Fruit fly (Drosophila melanogaster) whole organism, embryonic: ENCODE data around the gene CG42375.

ENCODE experiments used
- Ada2b ChIP-seq: fragments of 200-800 bp; sonication (Bioruptor generic); IDR thresholded peaks from 2 replicates; pipeline ENCODE4 v1.3.6; 2022; ENCODE audit warnings: missing biosample characterization, missing genetic modification characterization
- B-H1 ChIP-seq: fragments of 200-800 bp; sonication (Bioruptor generic); IDR thresholded peaks from 3 replicates; pipeline ENCODE4 v1.3.6; 2022; ENCODE audit warnings: missing biosample characterization, missing genetic modification characterization
- CG10267 ChIP-seq: fragments of 200-800 bp; sonication (Bioruptor generic); optimal IDR thresholded peaks from 2 replicates; lab custom pipeline; 2018; ENCODE audit warnings: missing biosample characterization, mild to moderate bottlenecking, missing genetic modification characterization, moderate library complexity
- CG11504 ChIP-seq: fragments of 200-800 bp; sonication (Bioruptor generic); optimal IDR thresholded peaks from 3 replicates; lab custom pipeline; 2019; ENCODE audit warnings: missing biosample characterization, mild to moderate bottlenecking, missing genetic modification characterization, moderate library complexity
- CG12104 ChIP-seq: fragments of 200-800 bp; sonication (Bioruptor generic); optimal IDR thresholded peaks from 3 replicates; lab custom pipeline; 2016; ENCODE audit warnings: missing biosample characterization, missing genetic modification characterization
- CG13424 ChIP-seq: fragments of 200-800 bp; sonication (Bioruptor generic); optimal IDR thresholded peaks from 2 replicates; lab custom pipeline; 2019; ENCODE audit warnings: missing biosample characterization, mild to moderate bottlenecking, missing genetic modification characterization, moderate library complexity
- CG14710 ChIP-seq: fragments of 200-800 bp; sonication (Bioruptor generic); optimal IDR thresholded peaks from 3 replicates; lab custom pipeline; 2019; ENCODE audit warnings: missing biosample characterization, mild to moderate bottlenecking, missing genetic modification characterization, moderate library complexity
- CG17568 ChIP-seq: fragments of 200-800 bp; sonication (Bioruptor generic); optimal IDR thresholded peaks from 2 replicates; lab custom pipeline; 2018; ENCODE audit warnings: missing biosample characterization, mild to moderate bottlenecking, missing genetic modification characterization, moderate library complexity
- CG18764 ChIP-seq: fragments of 200-800 bp; sonication (Bioruptor generic); optimal IDR thresholded peaks from 3 replicates; lab custom pipeline; 2016; ENCODE audit warnings: missing biosample characterization, missing genetic modification characterization
- CG2116 ChIP-seq: fragments of 200-800 bp; sonication (Bioruptor generic); optimal IDR thresholded peaks from 3 replicates; lab custom pipeline; 2018; ENCODE audit warnings: missing biosample characterization, mild to moderate bottlenecking, missing genetic modification characterization
- CG2199 ChIP-seq: fragments of 200-800 bp; sonication (Bioruptor generic); IDR thresholded peaks from 3 replicates; pipeline ENCODE4 v1.3.6; 2022; ENCODE audit warnings: missing biosample characterization, missing genetic modification characterization
- CG30431 ChIP-seq: fragments of 200-800 bp; sonication (Bioruptor generic); optimal IDR thresholded peaks from 2 replicates; lab custom pipeline; 2017; ENCODE audit warnings: missing biosample characterization, missing genetic modification characterization
- CG31365 ChIP-seq: fragments of 200-800 bp; sonication (Bioruptor generic); optimal IDR thresholded peaks from 2 replicates; lab custom pipeline; 2018; ENCODE audit warnings: missing biosample characterization, mild to moderate bottlenecking, missing genetic modification characterization
- CG31441 ChIP-seq: fragments of 200-800 bp; sonication (Bioruptor generic); IDR thresholded peaks from 2 replicates; pipeline ENCODE4 v1.3.6; 2022; ENCODE audit warnings: missing biosample characterization, missing genetic modification characterization
- CG32532 ChIP-seq: fragments of 200-800 bp; sonication (Bioruptor generic); IDR thresholded peaks from 2 replicates; pipeline ENCODE4 v1.3.6; 2022; ENCODE audit warnings: missing biosample characterization, missing genetic modification characterization
- CG3838 ChIP-seq: fragments of 200-800 bp; sonication (Bioruptor generic); optimal IDR thresholded peaks from 3 replicates; lab custom pipeline; 2016; ENCODE audit warnings: missing biosample characterization, missing genetic modification characterization
- CG3847 ChIP-seq: fragments of 200-800 bp; sonication (Bioruptor generic); IDR thresholded peaks from 2 replicates; pipeline ENCODE4 v1.3.6; 2022; ENCODE audit warnings: missing biosample characterization, missing genetic modification characterization
- CG6654 ChIP-seq: fragments of 200-800 bp; sonication (Bioruptor generic); optimal IDR thresholded peaks from 2 replicates; lab custom pipeline; 2017; ENCODE audit warnings: missing biosample characterization, mild to moderate bottlenecking, missing genetic modification characterization
- CG6854 ChIP-seq: fragments of 200-800 bp; sonication (Bioruptor generic); optimal IDR thresholded peaks from 3 replicates; lab custom pipeline; 2017; ENCODE audit warnings: missing biosample characterization, mild to moderate bottlenecking, missing genetic modification characterization
- CG7839 ChIP-seq: fragments of 200-800 bp; sonication (Bioruptor generic); optimal IDR thresholded peaks from 3 replicates; lab custom pipeline; 2018; ENCODE audit warnings: missing biosample characterization, mild to moderate bottlenecking, missing genetic modification characterization, moderate library complexity
- CG8359 ChIP-seq: fragments of 200-800 bp; sonication (Bioruptor generic); optimal IDR thresholded peaks from 2 replicates; lab custom pipeline; 2017; ENCODE audit warnings: missing biosample characterization, mild to moderate bottlenecking, missing genetic modification characterization, borderline replicate concordance
- CG8924 ChIP-seq: fragments of 200-800 bp; optimal IDR thresholded peaks from 3 replicates; lab custom pipeline; 2019; ENCODE audit warnings: missing biosample characterization, mild to moderate bottlenecking, missing genetic modification characterization, moderate library complexity
- CTCF ChIP-seq: fragments of 200-800 bp; sonication (Bioruptor generic); optimal IDR thresholded peaks from 2 replicates; lab custom pipeline; 2017; ENCODE audit warnings: missing biosample characterization, mild to moderate bottlenecking, missing genetic modification characterization, moderate library complexity
- CrebB ChIP-seq: fragments of 200-800 bp; sonication (Bioruptor generic); optimal IDR thresholded peaks from 3 replicates; lab custom pipeline; 2018; ENCODE audit warnings: missing biosample characterization, mild to moderate bottlenecking, missing genetic modification characterization
- D19B ChIP-seq: fragments of 200-800 bp; sonication (Bioruptor generic); optimal IDR thresholded peaks from 2 replicates; lab custom pipeline; 2017; ENCODE audit warnings: missing biosample characterization, mild to moderate bottlenecking, missing genetic modification characterization
- Dad ChIP-seq: fragments of 200-800 bp; sonication (Bioruptor generic); optimal IDR thresholded peaks from 3 replicates; lab custom pipeline; 2016; ENCODE audit warnings: missing biosample characterization, missing genetic modification characterization
- HLH3B ChIP-seq: fragments of 200-800 bp; sonication (Bioruptor generic); IDR thresholded peaks from 2 replicates; pipeline ENCODE4 v1.3.6; 2022; ENCODE audit warnings: missing biosample characterization, missing genetic modification characterization
- Lim3 ChIP-seq: fragments of 200-800 bp; sonication (Bioruptor generic); IDR thresholded peaks from 2 replicates; pipeline ENCODE4 v1.3.6; 2022; ENCODE audit warnings: missing biosample characterization, missing genetic modification characterization
- Max ChIP-seq: fragments of 200-800 bp; sonication (Bioruptor generic); optimal IDR thresholded peaks from 2 replicates; lab custom pipeline; 2016; ENCODE audit warnings: missing biosample characterization, mild to moderate bottlenecking, missing genetic modification characterization
- NK7.1 ChIP-seq: fragments of 200-800 bp; sonication (Bioruptor generic); optimal IDR thresholded peaks from 3 replicates; lab custom pipeline; 2016; ENCODE audit warnings: missing biosample characterization, missing genetic modification characterization
- Nf-YC ChIP-seq: fragments of 200-800 bp; optimal IDR thresholded peaks from 3 replicates; lab custom pipeline; 2019; ENCODE audit warnings: missing biosample characterization, mild to moderate bottlenecking, missing genetic modification characterization, moderate library complexity
- PHDP ChIP-seq: fragments of 200-800 bp; sonication (Bioruptor generic); optimal IDR thresholded peaks from 3 replicates; lab custom pipeline; 2018; ENCODE audit warnings: missing biosample characterization, mild to moderate bottlenecking, missing genetic modification characterization, moderate library complexity
- Six4 ChIP-seq: fragments of 200-800 bp; sonication (Bioruptor generic); optimal IDR thresholded peaks from 2 replicates; lab custom pipeline; 2016; ENCODE audit warnings: missing biosample characterization, missing genetic modification characterization
- Ssrp ChIP-seq: fragments of 200-800 bp; sonication (Bioruptor generic); optimal IDR thresholded peaks from 2 replicates; lab custom pipeline; 2018; ENCODE audit warnings: missing biosample characterization, mild to moderate bottlenecking, missing genetic modification characterization, moderate library complexity
- YL-1 ChIP-seq: fragments of 200-800 bp; sonication (Bioruptor generic); optimal IDR thresholded peaks from 3 replicates; lab custom pipeline; 2017; ENCODE audit warnings: missing biosample characterization, mild to moderate bottlenecking, missing genetic modification characterization
- az2 ChIP-seq: fragments of 200-800 bp; sonication (Bioruptor generic); optimal IDR thresholded peaks from 3 replicates; lab custom pipeline; 2016; ENCODE audit warnings: missing biosample characterization, missing genetic modification characterization
- disco-r ChIP-seq: fragments of 200-800 bp; sonication (Bioruptor generic); optimal IDR thresholded peaks from 2 replicates; lab custom pipeline; 2016; ENCODE audit warnings: missing biosample characterization, missing genetic modification characterization
- dm ChIP-seq: fragments of 200-800 bp; sonication (Bioruptor generic); optimal IDR thresholded peaks from 3 replicates; lab custom pipeline; 2016; ENCODE audit warnings: missing biosample characterization, missing genetic modification characterization
- dmrt11E ChIP-seq: fragments of 200-800 bp; sonication (Bioruptor generic); optimal IDR thresholded peaks from 3 replicates; lab custom pipeline; 2018; ENCODE audit warnings: missing biosample characterization, mild to moderate bottlenecking, missing genetic modification characterization, moderate library complexity
- eyg ChIP-seq: fragments of 200-800 bp; sonication (Bioruptor generic); optimal IDR thresholded peaks from 3 replicates; lab custom pipeline; 2016; ENCODE audit warnings: missing biosample characterization, missing genetic modification characterization
- fru ChIP-seq: fragments of >200 bp; optimal IDR thresholded peaks from 2 replicates; lab custom pipeline; 2017
- gem ChIP-seq: fragments of 200-800 bp; sonication (Bioruptor generic); optimal IDR thresholded peaks from 2 replicates; lab custom pipeline; 2019; ENCODE audit warnings: missing biosample characterization, mild to moderate bottlenecking, missing genetic modification characterization, moderate library complexity
- gsb ChIP-seq: fragments of 200-800 bp; sonication (Bioruptor generic); IDR thresholded peaks from 2 replicates; pipeline ENCODE4 v1.3.6; 2022; ENCODE audit warnings: missing biosample characterization, missing genetic modification characterization
- maf-S ChIP-seq: fragments of 200-800 bp; sonication (Bioruptor generic); optimal IDR thresholded peaks from 2 replicates; lab custom pipeline; 2016; ENCODE audit warnings: missing biosample characterization, missing genetic modification characterization
- p53 ChIP-seq: fragments of 200-800 bp; sonication (Bioruptor generic); optimal IDR thresholded peaks from 2 replicates; lab custom pipeline; 2016; ENCODE audit warnings: missing biosample characterization, missing genetic modification characterization
- pzg ChIP-seq: fragments of 200-800 bp; sonication (Bioruptor generic); optimal IDR thresholded peaks from 3 replicates; lab custom pipeline; 2018; ENCODE audit warnings: missing biosample characterization, mild to moderate bottlenecking, missing genetic modification characterization, moderate library complexity
- run ChIP-seq: fragments of 200-800 bp; sonication (Bioruptor generic); optimal IDR thresholded peaks from 3 replicates; lab custom pipeline; 2018; ENCODE audit warnings: missing biosample characterization, mild to moderate bottlenecking, missing genetic modification characterization
- scrt ChIP-seq: fragments of 200-800 bp; sonication (Bioruptor generic); optimal IDR thresholded peaks from 2 replicates; lab custom pipeline; 2018; ENCODE audit warnings: missing biosample characterization, mild to moderate bottlenecking, missing genetic modification characterization, moderate library complexity
- sob ChIP-seq: fragments of 200-800 bp; sonication (Bioruptor generic); IDR thresholded peaks from 2 replicates; pipeline ENCODE4 v1.3.6; 2022; ENCODE audit warnings: missing biosample characterization, missing genetic modification characterization
- stwl ChIP-seq: fragments of 200-800 bp; sonication (Bioruptor generic); optimal IDR thresholded peaks from 3 replicates; lab custom pipeline; 2018; ENCODE audit warnings: missing biosample characterization, mild to moderate bottlenecking, missing genetic modification characterization, moderate library complexity
- zfh1 ChIP-seq: fragments of 200-800 bp; sonication (Bioruptor generic); IDR thresholded peaks from 3 replicates; pipeline ENCODE4 v1.3.6; 2022; ENCODE audit warnings: missing biosample characterization, missing genetic modification characterization
- zfh2 ChIP-seq: fragments of 200-800 bp; sonication (Bioruptor generic); optimal IDR thresholded peaks from 2 replicates; lab custom pipeline; 2016; ENCODE audit warnings: missing biosample characterization, missing genetic modification characterization

The CG42375 gene

dm6 chr3R:13779241-13779683 lies at the start of gene CG42375, which contains the start of gene CG9288 (continued):
- no peak for TF ChIP-seq YL-1 (GFP tag; lab: Kevin White, UChicago)
- TF ChIP-seq B-H1 (GFP tag; lab: Robert Waterston, UW) = 0 out of 3 replicates have a peak, but pooled peaks have one; percentile 33
- no peak for TF ChIP-seq Lim3 (GFP tag; lab: Robert Waterston, UW)
- TF ChIP-seq sob (GFP tag; lab: Robert Waterston, UW) = peak; percentile 58
- peak; percentile 58 for TF ChIP-seq CG8359
- no peak for TF ChIP-seq fru (lab: Kevin White, UChicago)
- peak; percentile 60 for TF ChIP-seq CG8924 (tag; lab: Kevin White, UChicago)
- TF ChIP-seq CG2199 (GFP tag; lab: Robert Waterston, UW) = 0 out of 3 replicates have a peak, but pooled peaks have one; percentile 57
- peak; percentile 86 for TF ChIP-seq CG14710 (tag; lab: Kevin White, UChicago)
- peak; percentile 45 for TF ChIP-seq CG12104
- peak; percentile 19 for TF ChIP-seq az2 (GFP tag; lab: Kevin White, UChicago)
- peak; percentile 34 for TF ChIP-seq Six4 (GFP tag; lab: Kevin White, UChicago)
- peak; percentile 81 for TF ChIP-seq HLH3B (GFP tag; lab: Robert Waterston, UW)
- no peak for TF ChIP-seq Ssrp (tag; lab: Kevin White, UChicago)
- peak; percentile 59 for TF ChIP-seq CG18764 (GFP tag; lab: Kevin White, UChicago)
- peak; percentile 40 for TF ChIP-seq maf-S
- peak; percentile 33 for TF ChIP-seq stwl (tag; lab: Kevin White, UChicago)
- no peak for TF ChIP-seq gsb (GFP tag; lab: Robert Waterston, UW)
- peak; percentile 9 for TF ChIP-seq CG2116 (GFP tag; lab: Kevin White, UChicago)
- peak; percentile 60 for TF ChIP-seq scrt
- TF ChIP-seq CG11504 (tag; lab: Kevin White, UChicago) = peak; percentile 86
- peak; percentile 35 for TF ChIP-seq dmrt11E (tag; lab: Kevin White, UChicago)
- peak; percentile 31 for TF ChIP-seq PHDP (tag; lab: Kevin White, UChicago)
- peak; percentile 39 for TF ChIP-seq pzg
- TF ChIP-seq CTCF = peak; percentile 59
- peak; percentile 20 for TF ChIP-seq disco-r (GFP tag; lab: Kevin White, UChicago)
- TF ChIP-seq eyg (GFP tag; lab: Kevin White, UChicago) = peak; percentile 46
- no peak for TF ChIP-seq CG3838 (GFP tag; lab: Kevin White, UChicago)
- peak; percentile 47 for TF ChIP-seq CG6854 (GFP tag; lab: Kevin White, UChicago)
- TF ChIP-seq CG30431 (GFP tag; lab: Kevin White, UChicago) = no peak
- TF ChIP-seq CrebB = no peak
- TF ChIP-seq CG31441 = peak; percentile 78
- peak; percentile 74 for TF ChIP-seq Ada2b (GFP tag; lab: Robert Waterston, UW)
- TF ChIP-seq p53 (GFP tag; lab: Kevin White, UChicago) = no peak
- peak; percentile 86 for TF ChIP-seq gem (tag; lab: Kevin White, UChicago)
- no peak for TF ChIP-seq CG3847 (GFP tag; lab: Robert Waterston, UW)
- TF ChIP-seq Max (GFP tag; lab: Kevin White, UChicago) = peak; percentile 62
- peak; percentile 30 for TF ChIP-seq Nf-YC (tag; lab: Kevin White, UChicago)
- TF ChIP-seq D19B (GFP tag; lab: Kevin White, UChicago) = peak; percentile 52
- TF ChIP-seq CG32532 = peak; percentile 67; the same call in 1 of the 2 replicates
- TF ChIP-seq NK7.1 (GFP tag; lab: Kevin White, UChicago) = peak; percentile 59
- TF ChIP-seq run (tag; lab: Kevin White, UChicago) = peak; percentile 25
- peak; percentile 79 for TF ChIP-seq CG10267 (tag; lab: Kevin White, UChicago)
- peak; percentile 60 for TF ChIP-seq Dad
- peak; percentile 41 for TF ChIP-seq CG6654 (GFP tag; lab: Kevin White, UChicago)
- TF ChIP-seq zfh2 = peak; percentile 5
- peak; percentile 14 for TF ChIP-seq CG13424 (tag; lab: Kevin White, UChicago)
- TF ChIP-seq zfh1 = peak; percentile 72; the same call in 2 of the 3 replicates
- no peak for TF ChIP-seq CG31365 (tag; lab: Kevin White, UChicago)
- TF ChIP-seq dm (GFP tag; lab: Kevin White, UChicago) = peak; percentile 4
- TF ChIP-seq CG17568 (GFP tag; lab: Kevin White, UChicago) = no peak
- TF ChIP-seq CG7839 (tag; lab: Kevin White, UChicago) = peak; percentile 85
